Worm (Caenorhabditis elegans): ENCODE measurements around the gene ubc-19.

Gene ubc-19

ce11 chrV:18722510-18723299, 33.1 kb upstream of the ubc-19 start:
- 0 out of 2 replicates have a peak, but pooled peaks have one; percentile 12 for TF ChIP-seq T22C8.4 (GFP tag; IDR thresholded peaks at IDR 0.05)
- 0 out of 2 replicates have a peak, but pooled peaks have one; percentile 53 for TF ChIP-seq tab-1 (GFP tag; IDR thresholded peaks at IDR 0.05)
- no peak for TF ChIP-seq klf-2 (GFP tag; conservative IDR thresholded peaks at IDR 0.05)

ce11 chrV:18721873-18722272, 32.3 kb upstream of the ubc-19 start:
- TF ChIP-seq flt-1 (GFP tag; IDR thresholded peaks at IDR 0.05) (no peak), ztf-29 (GFP tag; IDR thresholded peaks at IDR 0.05) (no peak)

ce11 chrV:18719956-18720489, 30.5 kb upstream of the ubc-19 start, which contains the start of gene Y17D7C.2:
Y17D7C.2 (minus strand) TSS chrV:18719987.
- TF ChIP-seq tab-1 (GFP tag; IDR thresholded peaks at IDR 0.05) (0 out of 2 replicates have a peak, but pooled peaks have one; percentile 60), klf-2 (GFP tag; conservative IDR thresholded peaks at IDR 0.05) (no peak), ztf-23 (GFP tag; IDR thresholded peaks at IDR 0.05) (no peak), T22C8.4 (GFP tag; IDR thresholded peaks at IDR 0.05) (0 out of 2 replicates have a peak, but pooled peaks have one; percentile 30), flt-1 (GFP tag; IDR thresholded peaks at IDR 0.05) (no peak), ztf-29 (GFP tag; IDR thresholded peaks at IDR 0.05) (no peak), cog-1 (tag; optimal IDR thresholded peaks at IDR 0.05) (no peak), ref-1 (GFP tag; conservative IDR thresholded peaks at IDR 0.05) (no peak), med-1 (GFP tag; optimal IDR thresholded peaks at IDR 0.05; ENCODE audit: insufficient read depth) (peak; percentile 44)

- TF ChIP-seq ref-1 (GFP tag; conservative IDR thresholded peaks at IDR 0.05), result peak; percentile 50; the same call in 1 of the 2 replicates
- TF ChIP-seq klf-2 (GFP tag; conservative IDR thresholded peaks at IDR 0.05), result no peak
- no peak for TF ChIP-seq ztf-23 (GFP tag; IDR thresholded peaks at IDR 0.05)
- peak; percentile 46; the same call in 1 of the 2 replicates for TF ChIP-seq tab-1 (GFP tag; IDR thresholded peaks at IDR 0.05)
- no peak for TF ChIP-seq T22C8.4 (GFP tag; IDR thresholded peaks at IDR 0.05)
- TF ChIP-seq cog-1 (tag; optimal IDR thresholded peaks at IDR 0.05), result no peak
- TF ChIP-seq flt-1 (GFP tag; IDR thresholded peaks at IDR 0.05), result no peak
- TF ChIP-seq med-1 (GFP tag; optimal IDR thresholded peaks at IDR 0.05; ENCODE audit: insufficient read depth), result no peak
- no peak for TF ChIP-seq ztf-29 (GFP tag; IDR thresholded peaks at IDR 0.05)
Observed at ce11 chrV:18719412-18719811, 29.9 kb upstream of the ubc-19 start.

ce11 chrV:18712118-18712517, 22.6 kb upstream of the ubc-19 start:
- TF ChIP-seq T22C8.4 (GFP tag; IDR thresholded peaks at IDR 0.05) (peak; percentile 54), cog-1 (tag; optimal IDR thresholded peaks at IDR 0.05) (no peak), tab-1 (GFP tag; IDR thresholded peaks at IDR 0.05) (peak; percentile 75), ref-1 (GFP tag; conservative IDR thresholded peaks at IDR 0.05) (peak; percentile 43)

- no peak for TF ChIP-seq tab-1 (GFP tag; IDR thresholded peaks at IDR 0.05)
- TF ChIP-seq T22C8.4 (GFP tag; IDR thresholded peaks at IDR 0.05), result no peak
- no peak for TF ChIP-seq med-1 (GFP tag; optimal IDR thresholded peaks at IDR 0.05; ENCODE audit: insufficient read depth)
Observed at ce11 chrV:18711362-18711761, 21.8 kb upstream of the ubc-19 start.

- TF ChIP-seq ztf-29 (GFP tag; IDR thresholded peaks at IDR 0.05) (no peak), T22C8.4 (GFP tag; IDR thresholded peaks at IDR 0.05) (no peak), ref-1 (GFP tag; conservative IDR thresholded peaks at IDR 0.05) (no peak), med-1 (GFP tag; optimal IDR thresholded peaks at IDR 0.05; ENCODE audit: insufficient read depth) (no peak), flt-1 (GFP tag; IDR thresholded peaks at IDR 0.05) (no peak), tab-1 (GFP tag; IDR thresholded peaks at IDR 0.05) (peak; percentile 71; the same call in 1 of the 2 replicates), cog-1 (tag; optimal IDR thresholded peaks at IDR 0.05) (peak; percentile 84), klf-2 (GFP tag; conservative IDR thresholded peaks at IDR 0.05) (no peak), ztf-23 (GFP tag; IDR thresholded peaks at IDR 0.05) (no peak)
Observed at ce11 chrV:18710045-18710490, 20.5 kb upstream of the ubc-19 start.

ce11 chrV:18709203-18709860, 19.8 kb upstream of the ubc-19 start, which contains the start of gene Y17D7C.6:
Y17D7C.6 (plus strand) TSS chrV:18709810.
- no peak for TF ChIP-seq klf-2 (GFP tag; conservative IDR thresholded peaks at IDR 0.05)
- TF ChIP-seq T22C8.4 (GFP tag; IDR thresholded peaks at IDR 0.05), result no peak; the same call in 1 of the 2 replicates
- no peak for TF ChIP-seq flt-1 (GFP tag; IDR thresholded peaks at IDR 0.05)
- TF ChIP-seq cog-1 (tag; optimal IDR thresholded peaks at IDR 0.05), result no peak

ce11 chrV:18708015-18708414, 18.5 kb upstream of the ubc-19 start:
- TF ChIP-seq flt-1 (GFP tag; IDR thresholded peaks at IDR 0.05), result no peak
- no peak for TF ChIP-seq tab-1 (GFP tag; IDR thresholded peaks at IDR 0.05)
- no peak for TF ChIP-seq cog-1 (tag; optimal IDR thresholded peaks at IDR 0.05)
- TF ChIP-seq ztf-29 (GFP tag; IDR thresholded peaks at IDR 0.05), result no peak
- no peak for TF ChIP-seq T22C8.4 (GFP tag; IDR thresholded peaks at IDR 0.05)
- TF ChIP-seq klf-2 (GFP tag; conservative IDR thresholded peaks at IDR 0.05), result no peak
- TF ChIP-seq med-1 (GFP tag; optimal IDR thresholded peaks at IDR 0.05; ENCODE audit: insufficient read depth), result no peak
- no peak for TF ChIP-seq ztf-23 (GFP tag; IDR thresholded peaks at IDR 0.05)
- no peak for TF ChIP-seq ref-1 (GFP tag; conservative IDR thresholded peaks at IDR 0.05)
